Worm (Caenorhabditis elegans): ENCODE measurements around the gene dnj-23.

ce11 chrII:9141110-9141509 is 32.7 kb upstream of the dnj-23 start:
- TF ChIP-seq ztf-4 (tag; optimal IDR thresholded peaks at IDR 0.05) (no peak), ama-1 (optimal IDR thresholded peaks at IDR 0.05) (no peak), mdl-1 (tag; optimal IDR thresholded peaks at IDR 0.05) (no peak), nhr-11 (tag; optimal IDR thresholded peaks at IDR 0.05) (no peak), nhr-76 (tag; optimal IDR thresholded peaks at IDR 0.05) (no peak)

Measured in whole organism, L3 larva.